Fruit fly (Drosophila melanogaster) whole organism, embryonic: Measurements from ENCODE around the gene CG10140.

ENCODE experiments used
- BEAF-32 ChIP-seq: fragments of 200-800 bp; sonication (Bioruptor generic); optimal IDR thresholded peaks from 3 replicates; lab custom pipeline; 2017; ENCODE audit warnings: missing biosample characterization, missing genetic modification characterization, mild to moderate bottlenecking, moderate library complexity, missing genetic modification reagents
- CG10267 ChIP-seq: fragments of 200-800 bp; sonication (Bioruptor generic); optimal IDR thresholded peaks from 2 replicates; lab custom pipeline; 2018; ENCODE audit warnings: missing biosample characterization, mild to moderate bottlenecking, missing genetic modification characterization, moderate library complexity
- CG10321 ChIP-seq: fragments of 200-800 bp; sonication (Bioruptor generic); IDR thresholded peaks from 2 replicates; pipeline ENCODE4 v1.3.6; 2022; ENCODE audit warnings: missing biosample characterization, missing genetic modification characterization
- CG10366 ChIP-seq: fragments of 200-800 bp; sonication (Bioruptor generic); IDR thresholded peaks from 2 replicates; pipeline ENCODE4 v1.3.6; 2022; ENCODE audit warnings: missing biosample characterization, missing genetic modification characterization
- CG10431 ChIP-seq: fragments of 200-800 bp; sonication (Bioruptor generic); optimal IDR thresholded peaks from 3 replicates; lab custom pipeline; 2018; ENCODE audit warnings: missing biosample characterization, mild to moderate bottlenecking, missing genetic modification characterization
- CG12299 ChIP-seq: fragments of 200-800 bp; sonication (Bioruptor generic); optimal IDR thresholded peaks from 2 replicates; lab custom pipeline; 2018; ENCODE audit warnings: missing biosample characterization, mild to moderate bottlenecking, missing genetic modification characterization
- CG14710 ChIP-seq: fragments of 200-800 bp; sonication (Bioruptor generic); optimal IDR thresholded peaks from 3 replicates; lab custom pipeline; 2019; ENCODE audit warnings: missing biosample characterization, mild to moderate bottlenecking, missing genetic modification characterization, moderate library complexity
- CG15601 ChIP-seq: fragments of 200-800 bp; sonication (Bioruptor generic); optimal IDR thresholded peaks from 3 replicates; lab custom pipeline; 2019; ENCODE audit warnings: missing biosample characterization, mild to moderate bottlenecking, missing genetic modification characterization, moderate library complexity
- CG17361 ChIP-seq: fragments of 200-800 bp; sonication (Bioruptor generic); IDR thresholded peaks from 3 replicates; pipeline ENCODE4 v1.3.6; 2022; ENCODE audit warnings: missing biosample characterization, missing genetic modification characterization
- CG1792 ChIP-seq: fragments of 200-800 bp; sonication (Bioruptor generic); optimal IDR thresholded peaks from 2 replicates; lab custom pipeline; 2016; ENCODE audit warnings: missing biosample characterization, missing genetic modification characterization
- CG2712 ChIP-seq: fragments of 200-800 bp; optimal IDR thresholded peaks from 3 replicates; lab custom pipeline; 2019; ENCODE audit warnings: missing biosample characterization, mild to moderate bottlenecking, missing genetic modification characterization, moderate library complexity
- CG34224 ChIP-seq: fragments of 200-800 bp; sonication (Bioruptor generic); IDR thresholded peaks from 3 replicates; pipeline ENCODE4 v1.3.6; 2022; ENCODE audit warnings: missing biosample characterization, missing genetic modification characterization; ENCODE audit not compliant: partially characterized antibody
- CG4617 ChIP-seq: fragments of 200-800 bp; sonication (Bioruptor generic); optimal IDR thresholded peaks from 3 replicates; lab custom pipeline; 2016; ENCODE audit warnings: missing biosample characterization, missing genetic modification characterization, borderline replicate concordance
- CG8944 ChIP-seq: fragments of 200-800 bp; sonication (Bioruptor generic); optimal IDR thresholded peaks from 3 replicates; lab custom pipeline; 2016; ENCODE audit warnings: missing biosample characterization, missing genetic modification characterization
- CoRest ChIP-seq: fragments of 200-800 bp; sonication (Bioruptor generic); optimal IDR thresholded peaks from 3 replicates; lab custom pipeline; 2018; ENCODE audit warnings: missing biosample characterization, mild to moderate bottlenecking, missing genetic modification characterization, moderate library complexity
- Dad ChIP-seq: fragments of 200-800 bp; sonication (Bioruptor generic); optimal IDR thresholded peaks from 3 replicates; lab custom pipeline; 2016; ENCODE audit warnings: missing biosample characterization, missing genetic modification characterization
- Dp ChIP-seq: fragments of 200-800 bp; sonication (Bioruptor generic); optimal IDR thresholded peaks from 2 replicates; lab custom pipeline; 2018; ENCODE audit warnings: missing biosample characterization, mild to moderate bottlenecking, missing genetic modification characterization, moderate library complexity
- Dref ChIP-seq: fragments of 200-800 bp; sonication (Bioruptor generic); IDR thresholded peaks from 2 replicates; pipeline ENCODE4 v1.3.6; 2022; ENCODE audit warnings: missing biosample characterization, missing genetic modification characterization
- Fer3 ChIP-seq: fragments of 200-800 bp; sonication (Bioruptor generic); optimal IDR thresholded peaks from 2 replicates; lab custom pipeline; 2018; ENCODE audit warnings: missing biosample characterization, mild to moderate bottlenecking, missing genetic modification characterization, moderate library complexity
- HLH4C ChIP-seq: fragments of 200-800 bp; sonication (Bioruptor generic); IDR thresholded peaks from 3 replicates; pipeline ENCODE4 v1.3.6; 2022; ENCODE audit warnings: missing biosample characterization, missing genetic modification characterization; ENCODE audit not compliant: partially characterized antibody
- NFAT ChIP-seq: fragments of 200-800 bp; sonication (Bioruptor generic); IDR thresholded peaks from 2 replicates; pipeline ENCODE4 v1.3.6; 2022; ENCODE audit warnings: missing biosample characterization, missing genetic modification characterization
- Ptx1 ChIP-seq: fragments of 200-800 bp; sonication (Bioruptor generic); IDR thresholded peaks from 2 replicates; pipeline ENCODE4 v1.3.6; 2022; ENCODE audit warnings: missing biosample characterization, missing genetic modification characterization
- Rx ChIP-seq: fragments of 200-800 bp; sonication (Bioruptor generic); IDR thresholded peaks from 2 replicates; pipeline ENCODE4 v1.3.6; 2022; ENCODE audit warnings: missing biosample characterization, missing genetic modification characterization
- TFAM ChIP-seq: fragments of 200-800 bp; sonication (Bioruptor generic); optimal IDR thresholded peaks from 2 replicates; lab custom pipeline; 2017; ENCODE audit warnings: missing biosample characterization, missing genetic modification characterization, inconsistent platforms
- br ChIP-seq: fragments of >200 bp; optimal IDR thresholded peaks from 2 replicates; lab custom pipeline; 2017
- cas ChIP-seq: fragments of 200-800 bp; sonication (Bioruptor generic); IDR thresholded peaks from 2 replicates; pipeline ENCODE4 v1.3.6; 2022; ENCODE audit warnings: missing biosample characterization, missing genetic modification characterization
- chn ChIP-seq: fragments of 200-800 bp; sonication (Bioruptor generic); optimal IDR thresholded peaks from 2 replicates; lab custom pipeline; 2016; ENCODE audit warnings: missing biosample characterization, missing genetic modification characterization
- crp ChIP-seq, 2 experiments: fragments of 200-800 bp; sonication (Bioruptor generic); optimal IDR thresholded peaks; 2 replicates in 1 of 2; 3 replicates in 1 of 2; lab custom pipeline; 2017; ENCODE audit warnings: missing biosample characterization in 2 of 2, missing genetic modification characterization in 2 of 2, mild to moderate bottlenecking in 1 of 2, moderate library complexity in 1 of 2
- dysf ChIP-seq: fragments of 200-800 bp; sonication (Bioruptor generic); IDR thresholded peaks from 3 replicates; pipeline ENCODE4 v1.3.6; 2022; ENCODE audit warnings: missing biosample characterization, missing genetic modification characterization
- emc ChIP-seq: fragments of 200-800 bp; sonication (Bioruptor generic); optimal IDR thresholded peaks from 2 replicates; lab custom pipeline; 2016; ENCODE audit warnings: missing biosample characterization, missing genetic modification characterization
- en ChIP-seq: fragments of 200-800 bp; sonication (Bioruptor generic); optimal IDR thresholded peaks from 2 replicates; lab custom pipeline; 2016; ENCODE audit warnings: missing biosample characterization, missing genetic modification characterization
- her ChIP-seq: fragments of 200-800 bp; sonication (Bioruptor generic); optimal IDR thresholded peaks from 2 replicates; lab custom pipeline; 2016; ENCODE audit warnings: missing biosample characterization, missing genetic modification characterization
- jigr1 ChIP-seq: fragments of 200-800 bp; sonication (Bioruptor generic); IDR thresholded peaks from 3 replicates; pipeline ENCODE4 v1.3.6; 2022; ENCODE audit warnings: missing biosample characterization, missing genetic modification characterization
- jumu ChIP-seq: fragments of 200-800 bp; sonication (Bioruptor generic); optimal IDR thresholded peaks from 3 replicates; lab custom pipeline; 2016; ENCODE audit warnings: missing biosample characterization, missing genetic modification characterization
- lola ChIP-seq, 3 experiments: fragments of >200 bp in 2 of 3; fragments of 200-800 bp in 1 of 3; sonication (Bioruptor generic) in 1 of 3; optimal IDR thresholded peaks; 2 replicates each; lab custom pipeline; 2017 to 2019; ENCODE audit warnings: missing biosample characterization in 3 of 3, missing genetic modification characterization in 3 of 3, mild to moderate bottlenecking in 1 of 3, moderate library complexity in 1 of 3
- mam ChIP-seq: fragments of 200-800 bp; sonication (Bioruptor generic); optimal IDR thresholded peaks from 3 replicates; lab custom pipeline; 2016; ENCODE audit warnings: missing biosample characterization, missing genetic modification characterization
- mld ChIP-seq: fragments of 200-800 bp; sonication (Bioruptor generic); IDR thresholded peaks from 3 replicates; pipeline ENCODE4 v1.3.6; 2022; ENCODE audit warnings: missing biosample characterization, missing genetic modification characterization; ENCODE audit not compliant: partially characterized antibody
- phol ChIP-seq: fragments of 200-800 bp; sonication (Bioruptor generic); optimal IDR thresholded peaks from 3 replicates; lab custom pipeline; 2018; ENCODE audit warnings: missing biosample characterization, mild to moderate bottlenecking, missing genetic modification characterization, moderate library complexity
- pros ChIP-seq: fragments of 200-800 bp; sonication (Bioruptor generic); optimal IDR thresholded peaks from 3 replicates; lab custom pipeline; 2019; ENCODE audit warnings: missing biosample characterization, mild to moderate bottlenecking, missing genetic modification characterization, moderate library complexity
- pzg ChIP-seq: fragments of 200-800 bp; sonication (Bioruptor generic); optimal IDR thresholded peaks from 3 replicates; lab custom pipeline; 2018; ENCODE audit warnings: missing biosample characterization, mild to moderate bottlenecking, missing genetic modification characterization, moderate library complexity
- sens-2 ChIP-seq: fragments of 200-800 bp; sonication (Bioruptor generic); IDR thresholded peaks from 2 replicates; pipeline ENCODE4 v1.3.6; 2022; ENCODE audit warnings: missing biosample characterization, missing genetic modification characterization
- sug ChIP-seq: fragments of 200-800 bp; optimal IDR thresholded peaks from 2 replicates; lab custom pipeline; 2019; ENCODE audit warnings: missing biosample characterization, mild to moderate bottlenecking, missing genetic modification characterization, moderate library complexity

CG10140 gene

dm6 chr3L:13442400-13442799 lies 2.1 kb upstream of the CG10140 start, which contains the start of gene cmb (continued):
- no peak for TF ChIP-seq sens-2 (GFP tag; lab: Robert Waterston, UW)
- no peak for TF ChIP-seq CG8944 (GFP tag; lab: Kevin White, UChicago)
- TF ChIP-seq BEAF-32 (GFP tag; lab: Kevin White, UChicago): peak; percentile 15
- no peak for TF ChIP-seq Ptx1 (GFP tag; lab: Robert Waterston, UW)
- TF ChIP-seq cas (GFP tag; lab: Robert Waterston, UW): no peak
- TF ChIP-seq CG10431 (GFP tag; lab: Kevin White, UChicago): no peak
- TF ChIP-seq chn: no peak
- no peak for TF ChIP-seq jigr1 (GFP tag; lab: Robert Waterston, UW)
- peak; percentile 75 for TF ChIP-seq Dp (GFP tag; lab: Kevin White, UChicago)
- TF ChIP-seq CG12299: no peak
- no peak for TF ChIP-seq br (lab: Kevin White, UChicago)
- no peak for TF ChIP-seq jumu
- TF ChIP-seq Dad: no peak
- TF ChIP-seq TFAM (GFP tag; lab: Kevin White, UChicago): no peak
- no peak for TF ChIP-seq CG15601
- TF ChIP-seq her (GFP tag; lab: Kevin White, UChicago): no peak
- peak; percentile 19 for TF ChIP-seq CG10267 (tag; lab: Kevin White, UChicago)
- peak; percentile 47 for TF ChIP-seq CG2712 (tag; lab: Kevin White, UChicago)
- TF ChIP-seq CG17361 (GFP tag; lab: Robert Waterston, UW): no peak
- TF ChIP-seq crp (GFP tag; optimal IDR thresholded peaks at IDR 0.05; lab: Kevin White, UChicago): peak; percentile 61 to 94
- TF ChIP-seq emc (GFP tag; lab: Kevin White, UChicago): no peak
- TF ChIP-seq lola (GFP tag; optimal IDR thresholded peaks at IDR 0.05; lab: Kevin White, UChicago): no peak
- peak; percentile 46 for TF ChIP-seq pzg (GFP tag; lab: Kevin White, UChicago)
- TF ChIP-seq mld (GFP tag; lab: Robert Waterston, UW): no peak
- no peak for TF ChIP-seq CG1792
- TF ChIP-seq CG14710 (tag; lab: Kevin White, UChicago): peak; percentile 76
- TF ChIP-seq HLH4C (GFP tag; lab: Robert Waterston, UW): no peak
- TF ChIP-seq CoRest (tag; lab: Kevin White, UChicago): peak; percentile 18
- TF ChIP-seq CG4617 (GFP tag; lab: Kevin White, UChicago): peak; percentile 39
- TF ChIP-seq dysf (GFP tag; lab: Robert Waterston, UW): no peak
- TF ChIP-seq Fer3: no peak
- TF ChIP-seq Dref (GFP tag; lab: Robert Waterston, UW): 0 out of 2 replicates have a peak, but pooled peaks have one; percentile 22
- peak; percentile 27 for TF ChIP-seq phol (tag; lab: Kevin White, UChicago)
- no peak for TF ChIP-seq mam
- TF ChIP-seq NFAT (GFP tag; lab: Robert Waterston, UW): no peak
- TF ChIP-seq Rx (GFP tag; lab: Robert Waterston, UW): no peak

DNA sequence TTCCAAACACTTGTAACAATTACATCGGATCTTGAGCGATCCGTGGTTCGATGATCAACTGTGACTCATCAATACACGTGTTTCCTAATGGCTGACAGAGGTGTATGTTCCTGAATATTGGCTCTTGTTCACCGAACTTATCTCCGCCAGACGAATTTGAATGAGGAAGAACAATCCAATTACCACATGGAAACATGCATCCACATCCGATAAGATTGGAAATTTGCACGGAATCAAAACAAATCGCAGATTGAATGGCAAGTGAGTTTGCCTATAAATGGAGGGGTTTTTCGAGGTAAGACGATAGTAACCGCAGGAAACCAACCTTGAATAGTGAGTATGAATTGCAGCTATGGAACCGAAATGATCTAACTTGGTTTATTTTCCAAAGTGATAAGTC lies 2.6 kb downstream of the CG10140 start, which contains the start of gene CG10725:
TSS of gene CG10725 (plus strand) at position 301 of the 400 bp plus-strand sequence.
- TF ChIP-seq pros (GFP tag; lab: Kevin White, UChicago): no peak
- TF ChIP-seq CG10321 (GFP tag; lab: Robert Waterston, UW): no peak
- no peak for TF ChIP-seq en

- TF ChIP-seq CG10366 (GFP tag; lab: Robert Waterston, UW) (no peak), CG34224 (GFP tag; lab: Robert Waterston, UW) (no peak), sug (tag; lab: Kevin White, UChicago) (no peak)
Observed at dm6 chr3L:13437036-13437435, 3.2 kb downstream of the CG10140 start, which contains the start of gene CG10154. Gene CG10154, minus strand, starts transcription at chr3L:13437136.
